Worm (Caenorhabditis elegans) whole organism, L4 larva: ENCODE measurements around the gene srb-12.
A peak's percentile ranks its signal among the peaks of the same experiment; 100 is the strongest.

Experiments
- F10B5.3 ChIP-seq: sonication (generic microtip); optimal IDR thresholded peaks from 2 replicates; lab custom pipeline; 2016; ENCODE audit warnings: mild to moderate bottlenecking, missing genetic modification characterization, missing compliant biosample characterization
- F26F4.8 ChIP-seq: fragments of 200-800 bp; sonication (Bioruptor generic); conservative IDR thresholded peaks from 2 replicates; pipeline ENCODE4 v1.3.6; 2022; ENCODE audit warnings: missing genetic modification characterization, missing compliant biosample characterization
- F37D6.2 ChIP-seq: sonication (generic microtip); optimal IDR thresholded peaks from 2 replicates; lab custom pipeline; 2016; ENCODE audit warnings: mild to moderate bottlenecking, missing genetic modification characterization, missing compliant biosample characterization
- F44E2.7 ChIP-seq: fragments of 200-800 bp; sonication (Bioruptor generic); IDR thresholded peaks from 2 replicates; pipeline ENCODE4 v2.1.2; 2022; ENCODE audit warnings: missing genetic modification characterization, missing compliant biosample characterization
- F49E8.2 ChIP-seq: sonication (generic microtip); optimal IDR thresholded peaks from 2 replicates; lab custom pipeline; 2016; ENCODE audit warnings: missing compliant biosample characterization, mild to moderate bottlenecking, missing genetic modification characterization, borderline replicate concordance
- Y5F2A.4 ChIP-seq: fragments of 200-800 bp; sonication (Bioruptor generic); optimal IDR thresholded peaks from 2 replicates; lab custom pipeline; 2018; ENCODE audit warnings: mild to moderate bottlenecking, missing genetic modification characterization, missing compliant biosample characterization
- Y75B8A.6 ChIP-seq: fragments of 200-800 bp; sonication (Bioruptor generic); IDR thresholded peaks from 2 replicates; pipeline ENCODE4 v1.3.6; 2022; ENCODE audit warnings: missing genetic modification reagents, missing genetic modification characterization, missing compliant biosample characterization
- ZK546.5 ChIP-seq, 2 experiments: sonication (generic microtip); optimal IDR thresholded peaks; 2 replicates each; lab custom pipeline; 2017; ENCODE audit warnings: missing biosample characterization in 2 of 2, missing genetic modification characterization in 2 of 2
- aha-1 ChIP-seq: fragments of 150-350 bp; peaks from one replicate; lab custom pipeline; 2014; ENCODE audit warnings: missing biosample characterization, missing genetic modification characterization
- ceh-28 ChIP-seq: fragments of 150-350 bp; optimal IDR thresholded peaks from 2 replicates; lab custom pipeline; 2014; ENCODE audit warnings: missing biosample characterization, missing genetic modification reagents, missing genetic modification characterization
- ceh-32 ChIP-seq: sonication (generic microtip); optimal IDR thresholded peaks from 2 replicates; lab custom pipeline; 2016; ENCODE audit warnings: mild to moderate bottlenecking, missing genetic modification characterization, missing compliant biosample characterization; ENCODE audit not compliant: poor library complexity
- ceh-44 ChIP-seq: fragments of 200-800 bp; sonication (Bioruptor generic); IDR thresholded peaks from 2 replicates; pipeline ENCODE4 v1.3.6; 2022; ENCODE audit warnings: missing genetic modification reagents, missing genetic modification characterization, missing compliant biosample characterization
- ceh-62 ChIP-seq: sonication (generic microtip); optimal IDR thresholded peaks from 2 replicates; lab custom pipeline; 2017; ENCODE audit warnings: missing biosample characterization, missing genetic modification characterization
- ceh-82 ChIP-seq: sonication (generic microtip); optimal IDR thresholded peaks from 2 replicates; lab custom pipeline; 2017; ENCODE audit warnings: missing biosample characterization, missing genetic modification characterization
- daf-12 ChIP-seq: fragments of 150-350 bp; optimal IDR thresholded peaks from 2 replicates; lab custom pipeline; 2014; ENCODE audit warnings: missing biosample characterization, missing genetic modification reagents, missing genetic modification characterization
- dmd-6 ChIP-seq: fragments of 200-800 bp; sonication (Bioruptor generic); IDR thresholded peaks from 2 replicates; pipeline ENCODE4 v1.3.6; 2022; ENCODE audit warnings: missing genetic modification reagents, missing genetic modification characterization, missing compliant biosample characterization
- duxl-1 ChIP-seq: sonication (generic microtip); optimal IDR thresholded peaks from 2 replicates; lab custom pipeline; 2016; ENCODE audit warnings: mild to moderate bottlenecking, missing genetic modification characterization, moderate library complexity, missing compliant biosample characterization; ENCODE audit not compliant: poor library complexity
- hlh-30 ChIP-seq: sonication (generic microtip); optimal IDR thresholded peaks from 2 replicates; lab custom pipeline; 2017; ENCODE audit warnings: antibody characterized with exemption, mild to moderate bottlenecking, missing genetic modification characterization, missing compliant biosample characterization; ENCODE audit not compliant: insufficient read depth
- lin-38 ChIP-seq: fragments of 200-800 bp; sonication (Bioruptor generic); IDR thresholded peaks from 2 replicates; pipeline ENCODE4 v1.3.6; 2022; ENCODE audit warnings: missing genetic modification reagents, missing genetic modification characterization, missing compliant biosample characterization
- mdl-1 ChIP-seq, 2 experiments: fragments of 150-350 bp in 1 of 2; sonication (generic microtip) in 1 of 2; optimal IDR thresholded peaks; 2 replicates each; lab custom pipeline; 2014 to 2017; ENCODE audit warnings: missing biosample characterization in 2 of 2, missing genetic modification characterization in 2 of 2
- mep-1 ChIP-seq: fragments of 150-350 bp; sonication (generic microtip); optimal IDR thresholded peaks from 3 replicates; lab custom pipeline; 2014; ENCODE audit warnings: missing biosample characterization, missing genetic modification characterization
- mes-2 ChIP-seq: sonication (generic microtip); optimal IDR thresholded peaks from 2 replicates; lab custom pipeline; 2016; ENCODE audit warnings: missing genotype, mild to moderate bottlenecking, missing genetic modification characterization, missing compliant biosample characterization; ENCODE audit not compliant: poor library complexity, severe bottlenecking
- nhr-102 ChIP-seq: sonication (generic microtip); optimal IDR thresholded peaks from 2 replicates; lab custom pipeline; 2016; ENCODE audit warnings: mild to moderate bottlenecking, missing genetic modification characterization, moderate library complexity, missing compliant biosample characterization
- nhr-11 ChIP-seq: fragments of 150-350 bp; optimal IDR thresholded peaks from 2 replicates; lab custom pipeline; 2014; ENCODE audit warnings: missing biosample characterization, missing genetic modification characterization
- nhr-25 ChIP-seq: sonication (generic microtip); optimal IDR thresholded peaks from 2 replicates; lab custom pipeline; 2017; ENCODE audit warnings: missing genetic modification characterization, mild to moderate bottlenecking, missing compliant biosample characterization, antibody characterized with exemption, moderate library complexity, borderline replicate concordance; ENCODE audit not compliant: insufficient read depth
- nhr-6 ChIP-seq: fragments of 150-350 bp; optimal IDR thresholded peaks from 2 replicates; lab custom pipeline; 2014; ENCODE audit warnings: missing biosample characterization, missing genetic modification characterization
- nhr-77 ChIP-seq: fragments of 150-350 bp; optimal IDR thresholded peaks from 2 replicates; lab custom pipeline; 2014; ENCODE audit warnings: missing biosample characterization, missing genetic modification characterization
- php-3 ChIP-seq: fragments of 200-800 bp; sonication (Bioruptor generic); IDR thresholded peaks from 2 replicates; pipeline ENCODE4 v1.3.6; 2022; ENCODE audit warnings: missing genetic modification reagents, missing genetic modification characterization, missing compliant biosample characterization
- saeg-2 ChIP-seq: fragments of 200-800 bp; sonication (Bioruptor generic); IDR thresholded peaks from 2 replicates; pipeline ENCODE4 v1.3.6; 2022; ENCODE audit warnings: missing genetic modification reagents, missing genetic modification characterization, missing compliant biosample characterization
- snpc-1.2 ChIP-seq: fragments of 200-800 bp; sonication (Bioruptor generic); IDR thresholded peaks from 2 replicates; pipeline ENCODE4 v1.3.6; 2022; ENCODE audit warnings: missing genetic modification reagents, missing genetic modification characterization, missing compliant biosample characterization
- snpc-4 ChIP-seq: fragments of 150-350 bp; optimal IDR thresholded peaks from 2 replicates; lab custom pipeline; 2014; ENCODE audit warnings: missing biosample characterization, missing genetic modification characterization
- tra-1 ChIP-seq: fragments of 200-800 bp; sonication (Bioruptor generic); IDR thresholded peaks from 2 replicates; pipeline ENCODE4 v1.3.6; 2022; ENCODE audit warnings: missing genetic modification reagents, missing genetic modification characterization, missing compliant biosample characterization
- unc-130 ChIP-seq: sonication (generic microtip); optimal IDR thresholded peaks from 2 replicates; lab custom pipeline; 2016; ENCODE audit warnings: missing genetic modification reagents, missing genetic modification characterization, missing compliant biosample characterization
- unc-62 ChIP-seq, 3 experiments: fragments of 150-350 bp in 1 of 3; sonication (generic microtip); optimal IDR thresholded peaks in 2 of 3; peaks in 1 of 3; 1 replicate in 1 of 3; 2 replicates in 2 of 3; lab custom pipeline; 2014 to 2017; ENCODE audit warnings: missing biosample characterization in 3 of 3, missing genetic modification characterization in 3 of 3, missing genetic modification reagents in 3 of 3, missing genotype in 1 of 3
- zag-1 ChIP-seq: fragments of 150-350 bp; optimal IDR thresholded peaks from 2 replicates; lab custom pipeline; 2014; ENCODE audit warnings: missing biosample characterization, missing genetic modification characterization

Gene srb-12

ce11 chrII:5177902-5178301, 23.5 kb upstream of the srb-12 start, which contains the start of gene C27D6.12:
Gene C27D6.12, minus strand, starts transcription at chrII:5178002.
- TF ChIP-seq saeg-2 (no peak), snpc-4 (tag; lab: Kevin White, UChicago) (no peak), Y5F2A.4 (no peak), F10B5.3 (tag; lab: Kevin White, UChicago) (no peak), mep-1 (tag; lab: Kevin White, UChicago) (no peak), F44E2.7 (GFP tag; lab: Robert Waterston, UW) (no peak), ceh-82 (tag; lab: Kevin White, UChicago) (no peak), unc-62 (GFP tag; optimal IDR thresholded peaks at IDR 0.05 in 1 of 2; lab: Kevin White, UChicago) (peak in 1 of 2 experiments; percentile 44), unc-62 (tag; optimal IDR thresholded peaks at IDR 0.05; lab: Kevin White, UChicago) (no peak), ceh-44 (no peak), mdl-1 (tag; optimal IDR thresholded peaks at IDR 0.05; lab: Kevin White, UChicago) (no peak), nhr-102 (tag; lab: Kevin White, UChicago) (no peak), ceh-62 (no peak), ZK546.5 (tag; optimal IDR thresholded peaks at IDR 0.05; lab: Kevin White, UChicago) (no peak), aha-1 (peak; percentile 17), nhr-77 (tag; lab: Kevin White, UChicago) (no peak), mes-2 (no peak), lin-38 (no peak)

- TF ChIP-seq aha-1 (peak; percentile 93), php-3 (GFP tag; lab: Robert Waterston, UW) (no peak), unc-62 (GFP tag; optimal IDR thresholded peaks at IDR 0.05 in 1 of 2; lab: Kevin White, UChicago) (peak in 1 of 2 experiments; percentile 37), unc-62 (tag; optimal IDR thresholded peaks at IDR 0.05; lab: Kevin White, UChicago) (no peak)
Measured at ce11 chrII:5176934-5177333, 22.5 kb upstream of the srb-12 start.

ce11 chrII:5174370-5174769, 19.9 kb upstream of the srb-12 start, which contains the start of gene C27D6.3:
Gene C27D6.3, minus strand, starts transcription at chrII:5174470.
- TF ChIP-seq nhr-25 (no peak), duxl-1 (no peak), Y75B8A.6 (no peak), dmd-6 (GFP tag; lab: Robert Waterston, UW) (no peak), lin-38 (no peak), ZK546.5 (tag; optimal IDR thresholded peaks at IDR 0.05; lab: Kevin White, UChicago) (no peak), F49E8.2 (tag; lab: Kevin White, UChicago) (no peak), F26F4.8 (no peak), ceh-32 (tag; lab: Kevin White, UChicago) (no peak), hlh-30 (tag; lab: Kevin White, UChicago) (no peak), daf-12 (tag; lab: Kevin White, UChicago) (no peak), zag-1 (tag; lab: Kevin White, UChicago) (no peak)
- TF ChIP-seq, all 104 proteins: peak for 0

ce11 chrII:5172451-5172850, 18.0 kb upstream of the srb-12 start, which contains the start of gene C27D6.1:
Gene C27D6.1, plus strand, starts transcription at chrII:5172751.
- peak in 1 of 2 experiments; percentile 74 for TF ChIP-seq unc-62 (GFP tag; optimal IDR thresholded peaks at IDR 0.05 in 1 of 2; lab: Kevin White, UChicago)
- no peak for TF ChIP-seq unc-62 (tag; optimal IDR thresholded peaks at IDR 0.05; lab: Kevin White, UChicago)
- no peak for TF ChIP-seq unc-130
- no peak for TF ChIP-seq ceh-32 (tag; lab: Kevin White, UChicago)
- TF ChIP-seq ceh-28 (tag; lab: Kevin White, UChicago), result no peak
- TF ChIP-seq nhr-6 (tag; lab: Kevin White, UChicago), result no peak
- TF ChIP-seq aha-1, result peak; percentile 5
- no peak for TF ChIP-seq F37D6.2 (tag; lab: Kevin White, UChicago)
- no peak for TF ChIP-seq nhr-11 (tag; lab: Kevin White, UChicago)
- no peak for TF ChIP-seq snpc-1.2 (GFP tag; lab: Robert Waterston, UW)
- no peak for TF ChIP-seq tra-1
